Fruit fly (Drosophila melanogaster) whole organism, embryonic: Measurements from ENCODE around the gene Root.

ENCODE experiments used
- ATbp ChIP-seq: fragments of 200-800 bp; sonication (Bioruptor generic); optimal IDR thresholded peaks from 2 replicates; lab custom pipeline; 2017; ENCODE audit warnings: missing biosample characterization, mild to moderate bottlenecking, missing genetic modification characterization, missing genetic modification reagents
- Atf-2 ChIP-seq: fragments of 200-800 bp; sonication (Bioruptor generic); optimal IDR thresholded peaks from 2 replicates; lab custom pipeline; 2016; ENCODE audit warnings: missing biosample characterization, missing genetic modification characterization
- Atf6 ChIP-seq: fragments of 200-800 bp; sonication (Bioruptor generic); IDR thresholded peaks from 2 replicates; pipeline ENCODE4 v1.3.6; 2022; ENCODE audit warnings: missing biosample characterization, missing genetic modification characterization
- Bteb2 ChIP-seq: fragments of 200-800 bp; sonication (Bioruptor generic); optimal IDR thresholded peaks from 2 replicates; lab custom pipeline; 2016; ENCODE audit warnings: missing biosample characterization, missing genetic modification characterization
- CG10654 ChIP-seq: fragments of 200-800 bp; sonication (Bioruptor generic); optimal IDR thresholded peaks from 2 replicates; lab custom pipeline; 2016; ENCODE audit warnings: missing biosample characterization, missing genetic modification characterization
- CG11504 ChIP-seq: fragments of 200-800 bp; sonication (Bioruptor generic); optimal IDR thresholded peaks from 3 replicates; lab custom pipeline; 2019; ENCODE audit warnings: missing biosample characterization, mild to moderate bottlenecking, missing genetic modification characterization, moderate library complexity
- CG11696 ChIP-seq: fragments of 200-800 bp; sonication (Bioruptor generic); IDR thresholded peaks from 2 replicates; pipeline ENCODE4 v1.3.6; 2022; ENCODE audit warnings: missing biosample characterization, missing genetic modification characterization
- CG12155 ChIP-seq: fragments of 200-800 bp; sonication (Bioruptor generic); optimal IDR thresholded peaks from 3 replicates; lab custom pipeline; 2016; ENCODE audit warnings: missing biosample characterization, missing genetic modification characterization
- CG14441 ChIP-seq: fragments of 200-800 bp; sonication (Bioruptor generic); IDR thresholded peaks from 2 replicates; pipeline ENCODE4 v1.3.6; 2022; ENCODE audit warnings: missing biosample characterization, missing genetic modification characterization
- CG1529 ChIP-seq: fragments of 200-800 bp; sonication (Bioruptor generic); optimal IDR thresholded peaks from 3 replicates; lab custom pipeline; 2018; ENCODE audit warnings: missing biosample characterization, missing genetic modification characterization
- CG1602 ChIP-seq: fragments of 200-800 bp; sonication (Bioruptor generic); optimal IDR thresholded peaks from 3 replicates; lab custom pipeline; 2016; ENCODE audit warnings: missing biosample characterization, missing genetic modification characterization
- CG16813 ChIP-seq: fragments of 200-800 bp; sonication (Bioruptor generic); IDR thresholded peaks from 3 replicates; pipeline ENCODE4 v1.3.6; 2022; ENCODE audit warnings: missing biosample characterization, missing genetic modification characterization; ENCODE audit not compliant: partially characterized antibody
- CG18619 ChIP-seq: fragments of 200-800 bp; sonication (Bioruptor generic); optimal IDR thresholded peaks from 3 replicates; lab custom pipeline; 2017; ENCODE audit warnings: missing biosample characterization, mild to moderate bottlenecking, missing genetic modification characterization
- CG3065 ChIP-seq: fragments of 200-800 bp; sonication (Bioruptor generic); optimal IDR thresholded peaks from 2 replicates; lab custom pipeline; 2016; ENCODE audit warnings: missing biosample characterization, missing genetic modification characterization
- CG3281 ChIP-seq: fragments of 200-800 bp; sonication (Bioruptor generic); optimal IDR thresholded peaks from 3 replicates; lab custom pipeline; 2017; ENCODE audit warnings: missing biosample characterization, mild to moderate bottlenecking, missing genetic modification characterization
- CG3407 ChIP-seq: fragments of 200-800 bp; sonication (Bioruptor generic); optimal IDR thresholded peaks from 2 replicates; lab custom pipeline; 2018; ENCODE audit warnings: missing biosample characterization, mild to moderate bottlenecking, missing genetic modification characterization
- CG3847 ChIP-seq: fragments of 200-800 bp; sonication (Bioruptor generic); IDR thresholded peaks from 2 replicates; pipeline ENCODE4 v1.3.6; 2022; ENCODE audit warnings: missing biosample characterization, missing genetic modification characterization
- CG5953 ChIP-seq: fragments of 200-800 bp; sonication (Bioruptor generic); IDR thresholded peaks from 2 replicates; pipeline ENCODE4 v1.3.6; 2022; ENCODE audit warnings: missing biosample characterization, missing genetic modification characterization
- CG6765 ChIP-seq: fragments of 200-800 bp; sonication (Bioruptor generic); optimal IDR thresholded peaks from 3 replicates; lab custom pipeline; 2017; ENCODE audit warnings: missing biosample characterization, mild to moderate bottlenecking, missing genetic modification characterization
- CG6813 ChIP-seq: fragments of 200-800 bp; sonication (Bioruptor generic); optimal IDR thresholded peaks from 2 replicates; lab custom pipeline; 2017; ENCODE audit warnings: missing biosample characterization, missing genetic modification characterization, mild to moderate bottlenecking, moderate library complexity, missing genetic modification reagents
- CG8388 ChIP-seq: fragments of 200-800 bp; sonication (Bioruptor generic); optimal IDR thresholded peaks from 2 replicates; lab custom pipeline; 2019; ENCODE audit warnings: missing biosample characterization, mild to moderate bottlenecking, missing genetic modification characterization, moderate library complexity
- CG8478 ChIP-seq: fragments of >200 bp; optimal IDR thresholded peaks from 2 replicates; lab custom pipeline; 2018
- CG8924 ChIP-seq: fragments of 200-800 bp; optimal IDR thresholded peaks from 3 replicates; lab custom pipeline; 2019; ENCODE audit warnings: missing biosample characterization, mild to moderate bottlenecking, missing genetic modification characterization, moderate library complexity
- HLH54F ChIP-seq: fragments of 200-800 bp; sonication (Bioruptor generic); optimal IDR thresholded peaks from 3 replicates; lab custom pipeline; 2016; ENCODE audit warnings: missing biosample characterization, missing genetic modification characterization
- MBD-R2 ChIP-seq: fragments of 200-800 bp; sonication (Bioruptor generic); IDR thresholded peaks from 2 replicates; pipeline ENCODE4 v1.3.6; 2022; ENCODE audit warnings: missing biosample characterization, missing genetic modification characterization
- Mrtf ChIP-seq: fragments of 200-800 bp; sonication (Bioruptor generic); IDR thresholded peaks from 3 replicates; pipeline ENCODE4 v1.3.6; 2022; ENCODE audit warnings: missing biosample characterization, missing genetic modification characterization
- Nf-YB ChIP-seq: fragments of 200-800 bp; sonication (Bioruptor generic); optimal IDR thresholded peaks from 3 replicates; lab custom pipeline; 2019; ENCODE audit warnings: missing biosample characterization, mild to moderate bottlenecking, missing genetic modification characterization, moderate library complexity
- PHDP ChIP-seq: fragments of 200-800 bp; sonication (Bioruptor generic); optimal IDR thresholded peaks from 3 replicates; lab custom pipeline; 2018; ENCODE audit warnings: missing biosample characterization, mild to moderate bottlenecking, missing genetic modification characterization, moderate library complexity
- Ptx1 ChIP-seq: fragments of 200-800 bp; sonication (Bioruptor generic); IDR thresholded peaks from 2 replicates; pipeline ENCODE4 v1.3.6; 2022; ENCODE audit warnings: missing biosample characterization, missing genetic modification characterization
- Xrp1 ChIP-seq: fragments of 200-800 bp; sonication (Bioruptor generic); IDR thresholded peaks from 2 replicates; pipeline ENCODE4 v1.3.6; 2022; ENCODE audit warnings: missing biosample characterization, missing genetic modification characterization
- ara ChIP-seq: fragments of 200-800 bp; sonication (Bioruptor generic); IDR thresholded peaks from 2 replicates; pipeline ENCODE4 v1.3.6; 2022; ENCODE audit warnings: missing biosample characterization, missing genetic modification characterization
- bab2 ChIP-seq: fragments of 200-800 bp; sonication (Bioruptor generic); optimal IDR thresholded peaks from 2 replicates; lab custom pipeline; 2016; ENCODE audit warnings: missing biosample characterization, missing genetic modification characterization
- cg ChIP-seq: fragments of 200-800 bp; sonication (Bioruptor generic); optimal IDR thresholded peaks from 3 replicates; lab custom pipeline; 2019; ENCODE audit warnings: missing biosample characterization, mild to moderate bottlenecking, missing genetic modification characterization, moderate library complexity
- dati ChIP-seq: fragments of 200-800 bp; sonication (Bioruptor generic); IDR thresholded peaks from 2 replicates; pipeline ENCODE4 v1.3.6; 2022; ENCODE audit warnings: missing biosample characterization, missing genetic modification characterization
- dysf ChIP-seq: fragments of 200-800 bp; sonication (Bioruptor generic); IDR thresholded peaks from 3 replicates; pipeline ENCODE4 v1.3.6; 2022; ENCODE audit warnings: missing biosample characterization, missing genetic modification characterization
- eve ChIP-seq, 2 experiments: fragments of >200 bp; optimal IDR thresholded peaks; 2 replicates each; lab custom pipeline; 2017; ENCODE audit warnings: missing biosample characterization in 2 of 2, missing genetic modification characterization in 2 of 2
- gcm ChIP-seq: fragments of 200-800 bp; sonication (Bioruptor generic); optimal IDR thresholded peaks from 2 replicates; lab custom pipeline; 2019; ENCODE audit warnings: missing biosample characterization, mild to moderate bottlenecking, missing genetic modification characterization, moderate library complexity
- insv ChIP-seq, 2 experiments: fragments of 200-800 bp; sonication (Bioruptor generic); optimal IDR thresholded peaks; 3 replicates each; lab custom pipeline; 2016 to 2018; ENCODE audit warnings: missing biosample characterization in 2 of 2, missing genetic modification characterization in 2 of 2
- jing ChIP-seq: fragments of 200-800 bp; sonication (Bioruptor generic); optimal IDR thresholded peaks from 2 replicates; lab custom pipeline; 2018; ENCODE audit warnings: missing biosample characterization, mild to moderate bottlenecking, missing genetic modification characterization
- lmd ChIP-seq: fragments of 200-800 bp; sonication (Bioruptor generic); IDR thresholded peaks from 2 replicates; pipeline ENCODE4 v1.3.6; 2022; ENCODE audit warnings: missing biosample characterization, missing genetic modification characterization
- nerfin-2 ChIP-seq: fragments of 200-800 bp; sonication (Bioruptor generic); IDR thresholded peaks from 2 replicates; pipeline ENCODE4 v1.3.6; 2022; ENCODE audit warnings: missing biosample characterization, missing genetic modification characterization; ENCODE audit not compliant: partially characterized antibody
- odd ChIP-seq: fragments of 200-800 bp; sonication (Bioruptor generic); optimal IDR thresholded peaks from 2 replicates; lab custom pipeline; 2017; ENCODE audit warnings: missing biosample characterization, mild to moderate bottlenecking, missing genetic modification characterization
- pan ChIP-seq, 4 experiments: fragments of >200 bp in 3 of 4; fragments of 200-800 bp in 1 of 4; sonication (Bioruptor generic) in 1 of 4; optimal IDR thresholded peaks in 3 of 4; IDR thresholded peaks in 1 of 4; 2 replicates each; pipeline versions ENCODE4 v1.3.6 to Lab custom; 2017 to 2022; ENCODE audit warnings: missing biosample characterization in 2 of 4, missing genetic modification characterization in 2 of 4, mixed read lengths in 1 of 4
- pzg ChIP-seq: fragments of 200-800 bp; sonication (Bioruptor generic); optimal IDR thresholded peaks from 3 replicates; lab custom pipeline; 2018; ENCODE audit warnings: missing biosample characterization, mild to moderate bottlenecking, missing genetic modification characterization, moderate library complexity
- row ChIP-seq: fragments of 200-800 bp; sonication (Bioruptor generic); IDR thresholded peaks from 3 replicates; pipeline ENCODE4 v1.3.6; 2022; ENCODE audit warnings: missing biosample characterization, missing genetic modification characterization
- sim ChIP-seq: fragments of 200-800 bp; sonication (Bioruptor generic); IDR thresholded peaks from 2 replicates; pipeline ENCODE4 v1.3.6; 2022; ENCODE audit warnings: missing biosample characterization, missing genetic modification characterization
- slou ChIP-seq: fragments of 200-800 bp; sonication (Bioruptor generic); optimal IDR thresholded peaks from 3 replicates; lab custom pipeline; 2016; ENCODE audit warnings: missing biosample characterization, missing genetic modification characterization
- vnd ChIP-seq: fragments of 200-800 bp; sonication (Bioruptor generic); IDR thresholded peaks from 3 replicates; pipeline ENCODE4 v1.3.6; 2022; ENCODE audit warnings: missing biosample characterization, missing genetic modification characterization; ENCODE audit not compliant: partially characterized antibody
- wek ChIP-seq: fragments of 200-800 bp; sonication (Bioruptor generic); optimal IDR thresholded peaks from 3 replicates; lab custom pipeline; 2018; ENCODE audit warnings: missing biosample characterization, mild to moderate bottlenecking, missing genetic modification characterization, moderate library complexity
- zf30C ChIP-seq: fragments of 200-800 bp; sonication (Bioruptor generic); optimal IDR thresholded peaks from 3 replicates; lab custom pipeline; 2018; ENCODE audit warnings: missing biosample characterization, mild to moderate bottlenecking, missing genetic modification characterization

The Root gene

dm6 chr3R:24161173-24161811 is 48.2 kb downstream of the Root start, which contains the start of the genes Myo95E and TBC1d7 (continued):
- TF ChIP-seq ATbp = no peak
- TF ChIP-seq CG11696 (GFP tag; lab: Robert Waterston, UW) = peak; percentile 72
- peak; percentile 77 for TF ChIP-seq CG18619 (GFP tag; lab: Kevin White, UChicago)
- no peak for TF ChIP-seq eve (GFP tag; optimal IDR thresholded peaks at IDR 0.05; lab: Kevin White, UChicago)
- peak in 1 of 2 experiments; percentile 36 for TF ChIP-seq pan (optimal IDR thresholded peaks at IDR 0.05; lab: Kevin White, UChicago)
- TF ChIP-seq pan (GFP tag; optimal IDR thresholded peaks at IDR 0.05 in 1 of 2, IDR thresholded peaks at IDR 0.05 in 1 of 2) = peak in 1 of 2 experiments; percentile 96
- TF ChIP-seq ara (GFP tag; lab: Robert Waterston, UW) = peak; percentile 94
- peak; percentile 59; the same call in 1 of the 3 replicates for TF ChIP-seq vnd (GFP tag; lab: Robert Waterston, UW)
- TF ChIP-seq Mrtf (GFP tag; lab: Robert Waterston, UW) = peak; percentile 73; the same call in 2 of the 3 replicates
- peak; percentile 10 for TF ChIP-seq CG6765
- peak; percentile 93 for TF ChIP-seq MBD-R2 (GFP tag; lab: Robert Waterston, UW)
- peak; percentile 70 for TF ChIP-seq Nf-YB (GFP tag; lab: Kevin White, UChicago)
- TF ChIP-seq CG3281 (GFP tag; lab: Kevin White, UChicago) = peak; percentile 86
- TF ChIP-seq PHDP = peak; percentile 90
- TF ChIP-seq Bteb2 (GFP tag; lab: Kevin White, UChicago) = no peak
- TF ChIP-seq lmd (GFP tag; lab: Robert Waterston, UW) = peak; percentile 96
- TF ChIP-seq row (GFP tag; lab: Robert Waterston, UW) = peak; percentile 99
- TF ChIP-seq dysf (GFP tag; lab: Robert Waterston, UW) = peak; percentile 95
- TF ChIP-seq jing (GFP tag; lab: Kevin White, UChicago) = no peak
- TF ChIP-seq Atf6 = peak; percentile 96
- TF ChIP-seq CG3407 (GFP tag; lab: Kevin White, UChicago) = peak; percentile 61
- no peak for TF ChIP-seq CG1529 (GFP tag; lab: Kevin White, UChicago)
- TF ChIP-seq dati (GFP tag; lab: Robert Waterston, UW) = peak; percentile 50
- no peak for TF ChIP-seq CG8478
- TF ChIP-seq CG10654 (GFP tag; lab: Kevin White, UChicago) = peak; percentile 73
- TF ChIP-seq insv (GFP tag; optimal IDR thresholded peaks at IDR 0.05; lab: Kevin White, UChicago) = no peak
- TF ChIP-seq CG8924 = peak; percentile 91
- TF ChIP-seq bab2 (GFP tag; lab: Kevin White, UChicago) = peak; percentile 58
- TF ChIP-seq CG12155 (GFP tag; lab: Kevin White, UChicago) = peak; percentile 79
- TF ChIP-seq CG3065 = peak; percentile 26
- TF ChIP-seq CG14441 (GFP tag; lab: Robert Waterston, UW) = peak; percentile 95
- peak; percentile 82 for TF ChIP-seq CG8388 (GFP tag; lab: Kevin White, UChicago)
- TF ChIP-seq CG1602 = peak; percentile 86
- no peak for TF ChIP-seq odd
- no peak for TF ChIP-seq nerfin-2
- peak; percentile 50 for TF ChIP-seq pzg (GFP tag; lab: Kevin White, UChicago)
- peak; percentile 75 for TF ChIP-seq CG16813 (GFP tag; lab: Robert Waterston, UW)
- TF ChIP-seq wek (GFP tag; lab: Kevin White, UChicago) = no peak
- TF ChIP-seq HLH54F (GFP tag; lab: Kevin White, UChicago) = peak; percentile 33
- TF ChIP-seq cg (GFP tag; lab: Kevin White, UChicago) = no peak
- TF ChIP-seq Xrp1 (GFP tag; lab: Robert Waterston, UW) = peak; percentile 96
- peak; percentile 98 for TF ChIP-seq Ptx1
- TF ChIP-seq slou (GFP tag; lab: Kevin White, UChicago) = peak; percentile 60
- TF ChIP-seq CG5953 (GFP tag; lab: Robert Waterston, UW) = peak; percentile 89
- TF ChIP-seq CG11504 (tag; lab: Kevin White, UChicago) = no peak
- no peak for TF ChIP-seq Atf-2 (GFP tag; lab: Kevin White, UChicago)
- peak; percentile 87 for TF ChIP-seq CG3847 (GFP tag; lab: Robert Waterston, UW)
- peak; percentile 65 for TF ChIP-seq CG6813 (GFP tag; lab: Kevin White, UChicago)
- TF ChIP-seq zf30C (GFP tag; lab: Kevin White, UChicago) = no peak
- TF ChIP-seq gcm = no peak
- 0 out of 2 replicates have a peak, but pooled peaks have one; percentile 72 for TF ChIP-seq sim (GFP tag; lab: Robert Waterston, UW)
